Fruit fly (Drosophila melanogaster) whole organism, prepupa: ENCODE measurements around the gene CG17349.

Experiments used
- Blimp-1 ChIP-seq: fragments of 200-800 bp; sonication (Bioruptor generic); optimal IDR thresholded peaks from 3 replicates; lab custom pipeline; 2017; ENCODE audit warnings: missing biosample characterization, missing genetic modification characterization, mild to moderate bottlenecking, moderate library complexity, missing genetic modification reagents
- CG10631 ChIP-seq: fragments of 200-800 bp; sonication (Bioruptor generic); optimal IDR thresholded peaks from 2 replicates; lab custom pipeline; 2016; ENCODE audit warnings: missing biosample characterization, missing genetic modification characterization
- CG11294 ChIP-seq: fragments of 200-800 bp; sonication (Bioruptor generic); IDR thresholded peaks from 2 replicates; pipeline ENCODE4 v1.3.6; 2022; ENCODE audit warnings: missing biosample characterization, missing genetic modification characterization
- CG11902 ChIP-seq: fragments of 200-800 bp; sonication (Bioruptor generic); optimal IDR thresholded peaks from 3 replicates; lab custom pipeline; 2016; ENCODE audit warnings: missing biosample characterization, missing genetic modification characterization
- CG15336 ChIP-seq: fragments of 200-800 bp; sonication (Bioruptor generic); IDR thresholded peaks from 2 replicates; pipeline ENCODE4 v1.3.6; 2022; ENCODE audit warnings: missing biosample characterization, missing genetic modification characterization
- CG3032 ChIP-seq: fragments of 200-800 bp; optimal IDR thresholded peaks from 2 replicates; lab custom pipeline; 2019; ENCODE audit warnings: missing biosample characterization, mild to moderate bottlenecking, missing genetic modification characterization, moderate library complexity
- CG31627 ChIP-seq: fragments of 200-800 bp; sonication (Bioruptor generic); optimal IDR thresholded peaks from 3 replicates; lab custom pipeline; 2016; ENCODE audit warnings: missing biosample characterization, missing genetic modification characterization
- CG32006 ChIP-seq: fragments of 200-800 bp; sonication (Bioruptor generic); optimal IDR thresholded peaks from 3 replicates; lab custom pipeline; 2017; ENCODE audit warnings: missing biosample characterization, mild to moderate bottlenecking, missing genetic modification characterization
- CG3919 ChIP-seq: fragments of 200-800 bp; sonication (Bioruptor generic); optimal IDR thresholded peaks from 3 replicates; lab custom pipeline; 2016; ENCODE audit warnings: missing biosample characterization, missing genetic modification characterization
- CG4318 ChIP-seq: fragments of 200-800 bp; sonication (Bioruptor generic); optimal IDR thresholded peaks from 3 replicates; lab custom pipeline; 2017; ENCODE audit warnings: missing biosample characterization, mild to moderate bottlenecking, missing genetic modification characterization
- CG6163 ChIP-seq: fragments of 200-800 bp; sonication (Bioruptor generic); IDR thresholded peaks from 3 replicates; pipeline ENCODE4 v1.3.6; 2022; ENCODE audit warnings: missing biosample characterization, missing genetic modification characterization
- CG6276 ChIP-seq: fragments of 200-800 bp; sonication (Bioruptor generic); optimal IDR thresholded peaks from 2 replicates; lab custom pipeline; 2017; ENCODE audit warnings: missing biosample characterization, mild to moderate bottlenecking, missing genetic modification characterization
- CG6792 ChIP-seq: fragments of 200-800 bp; sonication (Bioruptor generic); optimal IDR thresholded peaks from 3 replicates; lab custom pipeline; 2016; ENCODE audit warnings: missing biosample characterization, missing genetic modification characterization
- CG6854 ChIP-seq: fragments of 200-800 bp; sonication (Bioruptor generic); optimal IDR thresholded peaks from 2 replicates; lab custom pipeline; 2017; ENCODE audit warnings: missing biosample characterization, mild to moderate bottlenecking, missing genetic modification characterization
- CG8319 ChIP-seq: fragments of 200-800 bp; sonication (Bioruptor generic); optimal IDR thresholded peaks from 3 replicates; lab custom pipeline; 2016; ENCODE audit warnings: missing biosample characterization, missing genetic modification characterization
- CG8632 ChIP-seq: fragments of 200-800 bp; sonication (Bioruptor generic); optimal IDR thresholded peaks from 3 replicates; lab custom pipeline; 2016; ENCODE audit warnings: missing biosample characterization, missing genetic modification characterization
- CG9139 ChIP-seq: fragments of 200-800 bp; sonication (Bioruptor generic); optimal IDR thresholded peaks from 3 replicates; lab custom pipeline; 2017; ENCODE audit warnings: missing biosample characterization, mild to moderate bottlenecking, missing genetic modification characterization
- Gug ChIP-seq: fragments of 200-800 bp; sonication (Bioruptor generic); IDR thresholded peaks from 2 replicates; pipeline ENCODE4 v1.3.6; 2022; ENCODE audit warnings: missing biosample characterization, missing genetic modification characterization
- Hr38 ChIP-seq: sonication (Bioruptor generic); optimal IDR thresholded peaks from 2 replicates; lab custom pipeline; 2016; ENCODE audit warnings: missing biosample characterization, missing genetic modification characterization
- Hr39 ChIP-seq: fragments of 200-800 bp; sonication (Bioruptor generic); optimal IDR thresholded peaks from 2 replicates; lab custom pipeline; 2016; ENCODE audit warnings: missing biosample characterization, missing genetic modification characterization
- Lpt ChIP-seq: fragments of 200-800 bp; sonication (Bioruptor generic); optimal IDR thresholded peaks from 3 replicates; lab custom pipeline; 2016; ENCODE audit warnings: missing biosample characterization, missing genetic modification characterization
- Met ChIP-seq: fragments of 200-800 bp; sonication (Bioruptor generic); optimal IDR thresholded peaks from 3 replicates; lab custom pipeline; 2016; ENCODE audit warnings: missing biosample characterization, missing genetic modification characterization
- OdsH ChIP-seq: fragments of 200-800 bp; sonication (Bioruptor generic); optimal IDR thresholded peaks from 3 replicates; lab custom pipeline; 2016; ENCODE audit warnings: missing biosample characterization, missing genetic modification characterization
- Sox102F ChIP-seq: fragments of 200-800 bp; sonication (Bioruptor generic); optimal IDR thresholded peaks from 2 replicates; lab custom pipeline; 2016; ENCODE audit warnings: missing biosample characterization, mild to moderate bottlenecking, missing genetic modification characterization
- Sox14 ChIP-seq: fragments of 200-800 bp; sonication (Bioruptor generic); optimal IDR thresholded peaks from 3 replicates; lab custom pipeline; 2016; ENCODE audit warnings: missing biosample characterization, missing genetic modification characterization
- Sox15 ChIP-seq: fragments of 200-800 bp; sonication (Bioruptor generic); optimal IDR thresholded peaks from 3 replicates; lab custom pipeline; 2016; ENCODE audit warnings: missing biosample characterization, missing genetic modification characterization
- acj6 ChIP-seq: fragments of 200-800 bp; sonication (Bioruptor generic); optimal IDR thresholded peaks from 3 replicates; lab custom pipeline; 2016; ENCODE audit warnings: missing biosample characterization, missing genetic modification characterization
- cyc ChIP-seq: fragments of 200-800 bp; sonication (Bioruptor generic); optimal IDR thresholded peaks from 3 replicates; lab custom pipeline; 2016; ENCODE audit warnings: missing biosample characterization, missing genetic modification characterization
- dac ChIP-seq: fragments of 200-800 bp; sonication (Bioruptor generic); optimal IDR thresholded peaks from 2 replicates; lab custom pipeline; 2017; ENCODE audit warnings: missing biosample characterization, mild to moderate bottlenecking, missing genetic modification characterization
- eg ChIP-seq: fragments of 200-800 bp; sonication (Bioruptor generic); IDR thresholded peaks from 3 replicates; pipeline ENCODE4 v1.3.6; 2022; ENCODE audit warnings: missing biosample characterization, missing genetic modification characterization
- esn ChIP-seq: fragments of 200-800 bp; sonication (Bioruptor generic); optimal IDR thresholded peaks from 2 replicates; lab custom pipeline; 2016; ENCODE audit warnings: missing biosample characterization, mild to moderate bottlenecking, missing genetic modification characterization, moderate library complexity
- fd59A ChIP-seq: fragments of 200-800 bp; sonication (Bioruptor generic); optimal IDR thresholded peaks from 2 replicates; lab custom pipeline; 2017; ENCODE audit warnings: missing biosample characterization, mild to moderate bottlenecking, missing genetic modification characterization, missing genetic modification reagents
- fkh ChIP-seq: fragments of 200-800 bp; sonication (Bioruptor generic); optimal IDR thresholded peaks from 3 replicates; lab custom pipeline; 2017; ENCODE audit warnings: missing biosample characterization, mild to moderate bottlenecking, missing genetic modification characterization, moderate library complexity
- lz ChIP-seq: fragments of 200-800 bp; sonication (Bioruptor generic); optimal IDR thresholded peaks from 3 replicates; lab custom pipeline; 2016; ENCODE audit warnings: missing biosample characterization, missing genetic modification characterization
- net ChIP-seq: fragments of 200-800 bp; sonication (Bioruptor generic); optimal IDR thresholded peaks from 3 replicates; lab custom pipeline; 2016; ENCODE audit warnings: missing biosample characterization, missing genetic modification characterization
- pdm3 ChIP-seq: fragments of 200-800 bp; sonication (Bioruptor generic); optimal IDR thresholded peaks from 3 replicates; lab custom pipeline; 2016; ENCODE audit warnings: missing biosample characterization, missing genetic modification characterization
- salr ChIP-seq, 2 experiments: fragments of 200-800 bp; sonication (Bioruptor generic); optimal IDR thresholded peaks; 3 replicates each; lab custom pipeline; 2016 to 2018; ENCODE audit warnings: missing biosample characterization in 2 of 2, missing genetic modification characterization in 2 of 2, mild to moderate bottlenecking in 1 of 2
- ss ChIP-seq, 2 experiments: fragments of 200-800 bp; sonication (Bioruptor generic); optimal IDR thresholded peaks; 2 replicates in 1 of 2; 3 replicates in 1 of 2; lab custom pipeline; 2017 to 2018; ENCODE audit warnings: mild to moderate bottlenecking in 2 of 2, missing biosample characterization in 2 of 2, missing genetic modification characterization in 2 of 2, moderate library complexity in 1 of 2
- svp ChIP-seq: fragments of 200-800 bp; sonication (Bioruptor generic); peaks from one replicate; lab custom pipeline; 2016; ENCODE audit warnings: missing biosample characterization, missing genetic modification characterization
- vri ChIP-seq: fragments of 200-800 bp; sonication (Bioruptor generic); optimal IDR thresholded peaks from 3 replicates; lab custom pipeline; 2016; ENCODE audit warnings: missing biosample characterization, mild to moderate bottlenecking, missing genetic modification characterization

Gene CG17349

dm6 chr2L:19398317-19399234 is 28.3 kb downstream of the CG17349 start, which contains the start of gene CG17544 (continued):
- peak; percentile 56 for TF ChIP-seq CG6854 (GFP tag; lab: Kevin White, UChicago)
- peak; percentile 25 for TF ChIP-seq cyc (GFP tag; lab: Kevin White, UChicago)
- TF ChIP-seq Sox15 (GFP tag; lab: Kevin White, UChicago): peak; percentile 66
- TF ChIP-seq dac (GFP tag; lab: Kevin White, UChicago): peak; percentile 2
- TF ChIP-seq CG32006 (GFP tag; lab: Kevin White, UChicago): peak; percentile 90
- peak; percentile 73 for TF ChIP-seq CG6276 (GFP tag; lab: Kevin White, UChicago)
- TF ChIP-seq CG11294: peak; percentile 49; the same call in 1 of the 2 replicates
- peak; percentile 69 for TF ChIP-seq Met
- TF ChIP-seq Blimp-1: peak; percentile 77
- peak; percentile 59 for TF ChIP-seq lz (GFP tag; lab: Kevin White, UChicago)
- peak; percentile 77 for TF ChIP-seq esn (GFP tag; lab: Kevin White, UChicago)
- TF ChIP-seq CG8319: peak; percentile 25
- peak; percentile 40 for TF ChIP-seq Sox14
- peak; percentile 72 for TF ChIP-seq svp
- peak; percentile 82 for TF ChIP-seq OdsH (GFP tag; lab: Kevin White, UChicago)
- peak; percentile 49 for TF ChIP-seq Lpt (GFP tag; lab: Kevin White, UChicago)
- TF ChIP-seq pdm3 (GFP tag; lab: Kevin White, UChicago): peak; percentile 54
- TF ChIP-seq CG3032 (tag; lab: Kevin White, UChicago): peak; percentile 84
- TF ChIP-seq net: peak; percentile 54
- TF ChIP-seq CG8632 (GFP tag; lab: Kevin White, UChicago): peak; percentile 83
- TF ChIP-seq vri (GFP tag; lab: Kevin White, UChicago): peak; percentile 50
- TF ChIP-seq CG10631 (GFP tag; lab: Kevin White, UChicago): peak; percentile 90
- peak; percentile 69 for TF ChIP-seq fkh
- TF ChIP-seq Hr39 (GFP tag; lab: Kevin White, UChicago): peak; percentile 52
- TF ChIP-seq ss (GFP tag; optimal IDR thresholded peaks at IDR 0.05; lab: Kevin White, UChicago): peak; percentile 75 to 77
- peak; percentile 50 for TF ChIP-seq CG3919
- TF ChIP-seq eg (GFP tag; lab: Robert Waterston, UW): peak; percentile 59
- TF ChIP-seq CG31627 (GFP tag; lab: Kevin White, UChicago): peak; percentile 56
- TF ChIP-seq CG6163 (GFP tag; lab: Robert Waterston, UW): peak; percentile 63
- peak; percentile 34; the same call in 1 of the 2 replicates for TF ChIP-seq Gug
- TF ChIP-seq Sox102F: peak; percentile 38
- TF ChIP-seq acj6 (GFP tag; lab: Kevin White, UChicago): peak; percentile 82
- no peak for TF ChIP-seq Hr38 (GFP tag; lab: Kevin White, UChicago)
- peak; percentile 66 for TF ChIP-seq CG4318 (GFP tag; lab: Kevin White, UChicago)
- TF ChIP-seq CG6792 (GFP tag; lab: Kevin White, UChicago): peak; percentile 67
- peak; percentile 42 for TF ChIP-seq CG9139 (GFP tag; lab: Kevin White, UChicago)

DNA sequence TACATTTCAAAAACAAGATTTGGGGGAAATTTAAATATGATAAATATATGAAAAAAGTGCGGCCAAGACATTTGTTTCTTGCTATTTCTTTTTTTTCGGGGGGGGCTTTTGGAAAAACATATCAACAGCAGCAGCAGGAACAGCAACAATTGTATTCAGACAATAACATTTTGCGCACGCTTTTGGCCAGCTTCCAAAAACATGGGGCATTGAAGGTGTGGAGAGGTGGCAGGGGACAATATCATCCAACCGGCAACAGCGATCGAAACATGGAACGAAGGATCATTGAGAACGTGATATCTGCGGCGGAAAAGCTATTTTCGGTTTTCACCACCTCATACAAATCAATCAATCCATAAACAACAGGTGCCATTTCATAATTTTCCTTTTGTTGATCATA is 31.7 kb downstream of the CG17349 start:
- TF ChIP-seq salr (GFP tag; optimal IDR thresholded peaks at IDR 0.05; lab: Kevin White, UChicago) (no peak), CG15336 (GFP tag; lab: Robert Waterston, UW) (no peak), fd59A (GFP tag; lab: Kevin White, UChicago) (no peak), CG11902 (GFP tag; lab: Kevin White, UChicago) (no peak)
- TF ChIP-seq, all 60 proteins: peak for 0
